Worm (Caenorhabditis elegans) whole organism, L4 larva: ENCODE results near the gene C04H4.1.

Source experiments
- D1046.2 ChIP-seq: fragments of 200-800 bp; sonication (Bioruptor generic); IDR thresholded peaks from 2 replicates; pipeline ENCODE4 v1.3.6; 2022; ENCODE audit warnings: missing genetic modification characterization, missing compliant biosample characterization
- F26F4.8 ChIP-seq: fragments of 200-800 bp; sonication (Bioruptor generic); conservative IDR thresholded peaks from 2 replicates; pipeline ENCODE4 v1.3.6; 2022; ENCODE audit warnings: missing genetic modification characterization, missing compliant biosample characterization
- F37D6.2 ChIP-seq: sonication (generic microtip); optimal IDR thresholded peaks from 2 replicates; lab custom pipeline; 2016; ENCODE audit warnings: mild to moderate bottlenecking, missing genetic modification characterization, missing compliant biosample characterization
- F49E8.2 ChIP-seq: sonication (generic microtip); optimal IDR thresholded peaks from 2 replicates; lab custom pipeline; 2016; ENCODE audit warnings: missing compliant biosample characterization, mild to moderate bottlenecking, missing genetic modification characterization, borderline replicate concordance
- T20F7.1 ChIP-seq: fragments of 200-800 bp; sonication (Bioruptor generic); optimal IDR thresholded peaks from 2 replicates; lab custom pipeline; 2018; ENCODE audit warnings: mild to moderate bottlenecking, missing genetic modification characterization, missing compliant biosample characterization
- Y105C5A.15 ChIP-seq: fragments of 200-800 bp; sonication (Bioruptor generic); IDR thresholded peaks from 2 replicates; pipeline ENCODE4 v1.3.6; 2022; ENCODE audit warnings: missing genetic modification characterization, missing compliant biosample characterization
- Y48G9A.11 ChIP-seq: fragments of 200-800 bp; sonication (Bioruptor generic); IDR thresholded peaks from 2 replicates; pipeline ENCODE4 v1.3.6; 2022; ENCODE audit warnings: missing genetic modification reagents, missing genetic modification characterization, missing compliant biosample characterization
- Y5F2A.4 ChIP-seq: fragments of 200-800 bp; sonication (Bioruptor generic); optimal IDR thresholded peaks from 2 replicates; lab custom pipeline; 2018; ENCODE audit warnings: mild to moderate bottlenecking, missing genetic modification characterization, missing compliant biosample characterization
- Y75B8A.6 ChIP-seq: fragments of 200-800 bp; sonication (Bioruptor generic); IDR thresholded peaks from 2 replicates; pipeline ENCODE4 v1.3.6; 2022; ENCODE audit warnings: missing genetic modification reagents, missing genetic modification characterization, missing compliant biosample characterization
- aha-1 ChIP-seq: fragments of 150-350 bp; peaks from one replicate; lab custom pipeline; 2014; ENCODE audit warnings: missing biosample characterization, missing genetic modification characterization
- aly-2 ChIP-seq: sonication (generic microtip); optimal IDR thresholded peaks from 2 replicates; lab custom pipeline; 2018; ENCODE audit warnings: missing biosample characterization, missing genetic modification characterization
- ama-1 ChIP-seq: fragments of 150-350 bp; optimal IDR thresholded peaks from 2 replicates; lab custom pipeline; 2014; ENCODE audit warnings: inconsistent platforms, mixed read lengths
- arid-1 ChIP-seq: fragments of 200-800 bp; sonication (Bioruptor generic); conservative IDR thresholded peaks from 2 replicates; pipeline ENCODE4 v1.3.6; 2022; ENCODE audit warnings: missing genetic modification reagents, missing genetic modification characterization, missing compliant biosample characterization
- ceh-32 ChIP-seq: sonication (generic microtip); optimal IDR thresholded peaks from 2 replicates; lab custom pipeline; 2016; ENCODE audit warnings: mild to moderate bottlenecking, missing genetic modification characterization, missing compliant biosample characterization; ENCODE audit not compliant: poor library complexity
- ceh-82 ChIP-seq: sonication (generic microtip); optimal IDR thresholded peaks from 2 replicates; lab custom pipeline; 2017; ENCODE audit warnings: missing biosample characterization, missing genetic modification characterization
- ces-1 ChIP-seq: fragments of 150-350 bp; sonication (generic microtip); optimal IDR thresholded peaks from 4 replicates; lab custom pipeline; 2014; ENCODE audit warnings: missing biosample characterization, missing genetic modification reagents, missing genetic modification characterization
- ctbp-1 ChIP-seq: fragments of 200-800 bp; sonication (Bioruptor generic); IDR thresholded peaks from 2 replicates; pipeline ENCODE4 v1.3.6; 2022; ENCODE audit warnings: missing genetic modification reagents, missing genetic modification characterization, missing compliant biosample characterization
- daf-19 ChIP-seq: fragments of 200-800 bp; sonication (Bioruptor generic); conservative IDR thresholded peaks from 2 replicates; pipeline ENCODE4 v1.3.6; 2022; ENCODE audit warnings: missing genetic modification characterization, missing compliant biosample characterization
- daf-8 ChIP-seq: fragments of 200-800 bp; sonication (Bioruptor generic); IDR thresholded peaks from 2 replicates; pipeline ENCODE4 v1.3.6; 2022; ENCODE audit warnings: missing genetic modification characterization, missing compliant biosample characterization
- dmd-6 ChIP-seq: fragments of 200-800 bp; sonication (Bioruptor generic); IDR thresholded peaks from 2 replicates; pipeline ENCODE4 v1.3.6; 2022; ENCODE audit warnings: missing genetic modification reagents, missing genetic modification characterization, missing compliant biosample characterization
- dmd-8 ChIP-seq: fragments of 200-800 bp; sonication (Bioruptor generic); IDR thresholded peaks from 2 replicates; pipeline ENCODE4 v1.3.6; 2022; ENCODE audit warnings: missing genetic modification characterization, missing compliant biosample characterization
- dve-1 ChIP-seq: sonication (generic microtip); optimal IDR thresholded peaks from 2 replicates; lab custom pipeline; 2017; ENCODE audit warnings: antibody characterized with exemption, mild to moderate bottlenecking, missing genetic modification characterization, missing compliant biosample characterization; ENCODE audit not compliant: insufficient read depth
- fkh-10 ChIP-seq: fragments of 150-350 bp; optimal IDR thresholded peaks from 2 replicates; lab custom pipeline; 2014; ENCODE audit warnings: missing biosample characterization, missing genetic modification reagents, missing genetic modification characterization
- gei-8 ChIP-seq: fragments of 200-800 bp; sonication (Bioruptor generic); optimal IDR thresholded peaks from 2 replicates; lab custom pipeline; 2018; ENCODE audit warnings: mild to moderate bottlenecking, missing genetic modification characterization, missing compliant biosample characterization
- hif-1 ChIP-seq, 2 experiments: sonication (generic microtip); optimal IDR thresholded peaks; 2 replicates each; lab custom pipeline; 2016 to 2017; ENCODE audit warnings: missing compliant biosample characterization in 2 of 2, missing genetic modification characterization in 2 of 2, missing genetic modification reagents in 2 of 2, missing genotype in 2 of 2, mild to moderate bottlenecking in 1 of 2
- hlh-11 ChIP-seq: fragments of 200-800 bp; sonication (Bioruptor generic); optimal IDR thresholded peaks from 2 replicates; lab custom pipeline; 2018; ENCODE audit warnings: mild to moderate bottlenecking, missing genetic modification characterization, missing compliant biosample characterization
- jun-1 ChIP-seq: fragments of 150-350 bp; optimal IDR thresholded peaks from 2 replicates; lab custom pipeline; 2014; ENCODE audit warnings: missing biosample characterization, missing genetic modification reagents, missing genetic modification characterization
- lin-13 ChIP-seq: fragments of 150-350 bp; optimal IDR thresholded peaks from 2 replicates; lab custom pipeline; 2014; ENCODE audit warnings: missing biosample characterization, missing genetic modification reagents, missing genetic modification characterization
- lin-29 ChIP-seq: fragments of 200-800 bp; sonication (Bioruptor generic); IDR thresholded peaks from 2 replicates; pipeline ENCODE4 v1.3.6; 2022; ENCODE audit warnings: missing genetic modification reagents, missing genetic modification characterization, missing compliant biosample characterization
- lin-38 ChIP-seq: fragments of 200-800 bp; sonication (Bioruptor generic); IDR thresholded peaks from 2 replicates; pipeline ENCODE4 v1.3.6; 2022; ENCODE audit warnings: missing genetic modification reagents, missing genetic modification characterization, missing compliant biosample characterization
- lin-39 ChIP-seq: fragments of 150-350 bp; optimal IDR thresholded peaks from 2 replicates; lab custom pipeline; 2014; ENCODE audit warnings: missing biosample characterization, missing genetic modification reagents, missing genetic modification characterization
- lir-3 ChIP-seq: sonication (generic microtip); optimal IDR thresholded peaks from 2 replicates; lab custom pipeline; 2016; ENCODE audit warnings: mild to moderate bottlenecking, missing genetic modification characterization, missing compliant biosample characterization
- madf-9 ChIP-seq: fragments of 200-800 bp; sonication (Bioruptor generic); conservative IDR thresholded peaks from 2 replicates; pipeline ENCODE4 v1.3.6; 2022; ENCODE audit warnings: missing genetic modification reagents, missing genetic modification characterization, missing compliant biosample characterization
- mdl-1 ChIP-seq, 2 experiments: fragments of 150-350 bp in 1 of 2; sonication (generic microtip) in 1 of 2; optimal IDR thresholded peaks; 2 replicates each; lab custom pipeline; 2014 to 2017; ENCODE audit warnings: missing biosample characterization in 2 of 2, missing genetic modification characterization in 2 of 2
- mxl-2 ChIP-seq: fragments of 200-800 bp; sonication (Bioruptor generic); conservative IDR thresholded peaks from 2 replicates; pipeline ENCODE4 v1.3.6; 2022; ENCODE audit warnings: missing genetic modification reagents, missing genetic modification characterization, missing compliant biosample characterization
- nhr-10 ChIP-seq: fragments of 150-350 bp; optimal IDR thresholded peaks from 2 replicates; lab custom pipeline; 2014; ENCODE audit warnings: missing biosample characterization, missing genetic modification characterization
- nhr-102 ChIP-seq: sonication (generic microtip); optimal IDR thresholded peaks from 2 replicates; lab custom pipeline; 2016; ENCODE audit warnings: mild to moderate bottlenecking, missing genetic modification characterization, moderate library complexity, missing compliant biosample characterization
- nhr-237 ChIP-seq: sonication (generic microtip); optimal IDR thresholded peaks from 2 replicates; lab custom pipeline; 2017; ENCODE audit warnings: missing biosample characterization, missing genetic modification characterization
- nhr-76 ChIP-seq: fragments of 150-350 bp; optimal IDR thresholded peaks from 2 replicates; lab custom pipeline; 2014; ENCODE audit warnings: missing biosample characterization, missing genetic modification characterization
- nhr-77 ChIP-seq: fragments of 150-350 bp; optimal IDR thresholded peaks from 2 replicates; lab custom pipeline; 2014; ENCODE audit warnings: missing biosample characterization, missing genetic modification characterization
- spr-1 ChIP-seq: sonication (generic microtip); optimal IDR thresholded peaks from 2 replicates; lab custom pipeline; 2016; ENCODE audit warnings: mild to moderate bottlenecking, missing genetic modification characterization, missing compliant biosample characterization
- spr-3 ChIP-seq: fragments of 200-800 bp; sonication (Bioruptor generic); optimal IDR thresholded peaks from 2 replicates; lab custom pipeline; 2018; ENCODE audit warnings: mild to moderate bottlenecking, missing genetic modification characterization, missing compliant biosample characterization
- tra-1 ChIP-seq: fragments of 200-800 bp; sonication (Bioruptor generic); IDR thresholded peaks from 2 replicates; pipeline ENCODE4 v1.3.6; 2022; ENCODE audit warnings: missing genetic modification reagents, missing genetic modification characterization, missing compliant biosample characterization
- unc-130 ChIP-seq: sonication (generic microtip); optimal IDR thresholded peaks from 2 replicates; lab custom pipeline; 2016; ENCODE audit warnings: missing genetic modification reagents, missing genetic modification characterization, missing compliant biosample characterization
- unc-39 ChIP-seq: sonication (generic microtip); optimal IDR thresholded peaks from 2 replicates; lab custom pipeline; 2017; ENCODE audit warnings: missing biosample characterization, missing genetic modification characterization
- unc-62 ChIP-seq, 3 experiments: fragments of 150-350 bp in 1 of 3; sonication (generic microtip); optimal IDR thresholded peaks in 2 of 3; peaks in 1 of 3; 1 replicate in 1 of 3; 2 replicates in 2 of 3; lab custom pipeline; 2014 to 2017; ENCODE audit warnings: missing biosample characterization in 3 of 3, missing genetic modification characterization in 3 of 3, missing genetic modification reagents in 3 of 3, missing genotype in 1 of 3
- zag-1 ChIP-seq: fragments of 150-350 bp; optimal IDR thresholded peaks from 2 replicates; lab custom pipeline; 2014; ENCODE audit warnings: missing biosample characterization, missing genetic modification characterization
- zfp-3 ChIP-seq: fragments of 200-800 bp; sonication (Bioruptor generic); conservative IDR thresholded peaks from 2 replicates; pipeline ENCODE4 v1.3.6; 2022; ENCODE audit warnings: missing genetic modification reagents, missing genetic modification characterization, missing compliant biosample characterization
- zip-2 ChIP-seq: fragments of 150-350 bp; optimal IDR thresholded peaks from 2 replicates; lab custom pipeline; 2014; ENCODE audit warnings: missing biosample characterization, missing genetic modification characterization

Gene C04H4.1

DNA sequence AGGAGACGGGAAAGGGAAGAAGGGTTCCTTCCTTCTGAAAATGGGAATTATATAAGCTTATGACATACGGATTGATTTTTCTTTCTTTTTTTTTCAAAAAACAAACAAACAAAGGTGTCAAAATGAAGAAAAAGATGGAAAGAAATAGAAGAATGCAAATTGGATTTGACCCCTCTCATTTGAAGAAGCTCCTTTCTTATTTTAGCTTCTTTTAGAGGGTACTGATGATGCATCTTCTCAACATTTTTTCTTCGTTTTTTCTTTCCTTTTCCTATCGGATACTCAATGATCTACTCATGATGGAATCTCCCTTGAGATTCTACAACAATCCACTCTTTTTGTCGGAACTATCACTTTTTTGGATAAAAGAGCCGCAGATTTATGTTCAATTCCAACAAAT lies 31.5 kb downstream of the C04H4.1 start:
- TF ChIP-seq aha-1 (tag; lab: Kevin White, UChicago) (peak; percentile 2), F49E8.2 (tag; lab: Kevin White, UChicago) (no peak), spr-3 (no peak), daf-19 (GFP tag; lab: Robert Waterston, UW) (no peak), nhr-76 (tag; lab: Kevin White, UChicago) (no peak), ceh-32 (no peak), dmd-8 (GFP tag; lab: Robert Waterston, UW) (no peak), fkh-10 (GFP tag; lab: Kevin White, UChicago) (peak; percentile 79), ctbp-1 (GFP tag; lab: Robert Waterston, UW) (no peak), unc-62 (GFP tag; optimal IDR thresholded peaks at IDR 0.05 in 1 of 2; lab: Kevin White, UChicago) (no peak), unc-62 (tag; optimal IDR thresholded peaks at IDR 0.05; lab: Kevin White, UChicago) (no peak), zip-2 (no peak), madf-9 (GFP tag; lab: Robert Waterston, UW) (no peak), gei-8 (GFP tag; lab: Kevin White, UChicago) (no peak), lin-38 (GFP tag; lab: Robert Waterston, UW) (no peak), nhr-237 (tag; lab: Kevin White, UChicago) (no peak), zag-1 (tag; lab: Kevin White, UChicago) (no peak), D1046.2 (GFP tag; lab: Robert Waterston, UW) (no peak), ces-1 (GFP tag; lab: Kevin White, UChicago) (peak; percentile 37), Y105C5A.15 (GFP tag; lab: Robert Waterston, UW) (no peak), nhr-77 (tag; lab: Kevin White, UChicago) (no peak)

- TF ChIP-seq unc-62 (GFP tag; optimal IDR thresholded peaks at IDR 0.05 in 1 of 2; lab: Kevin White, UChicago) = no peak
- no peak for TF ChIP-seq unc-62 (tag; optimal IDR thresholded peaks at IDR 0.05; lab: Kevin White, UChicago)
- TF ChIP-seq Y75B8A.6 = no peak
- no peak for TF ChIP-seq nhr-10 (tag; lab: Kevin White, UChicago)
- TF ChIP-seq F26F4.8 = no peak
- TF ChIP-seq ama-1 = no peak
- TF ChIP-seq arid-1 (GFP tag; lab: Robert Waterston, UW) = no peak
- no peak for TF ChIP-seq dve-1 (tag; lab: Kevin White, UChicago)
- no peak for TF ChIP-seq dmd-6
- no peak for TF ChIP-seq mdl-1 (tag; optimal IDR thresholded peaks at IDR 0.05; lab: Kevin White, UChicago)
- no peak for TF ChIP-seq lin-29
- no peak for TF ChIP-seq zfp-3 (GFP tag; lab: Robert Waterston, UW)
- TF ChIP-seq zag-1 (tag; lab: Kevin White, UChicago) = no peak
- no peak for TF ChIP-seq lin-39
- TF ChIP-seq Y5F2A.4 (GFP tag; lab: Kevin White, UChicago) = no peak
- TF ChIP-seq spr-1 = no peak
- TF ChIP-seq ctbp-1 (GFP tag; lab: Robert Waterston, UW) = no peak
Observed at ce11 chrII:7991279-7991678, 32.6 kb downstream of the C04H4.1 start.

- TF ChIP-seq spr-3 (no peak), unc-39 (tag; lab: Kevin White, UChicago) (no peak), ces-1 (GFP tag; lab: Kevin White, UChicago) (no peak), ceh-82 (tag; lab: Kevin White, UChicago) (no peak), unc-130 (GFP tag; lab: Kevin White, UChicago) (no peak), lin-13 (GFP tag; lab: Kevin White, UChicago) (no peak), ceh-32 (no peak), T20F7.1 (no peak), daf-8 (no peak), Y5F2A.4 (GFP tag; lab: Kevin White, UChicago) (no peak), hif-1 (tag; optimal IDR thresholded peaks at IDR 0.05; lab: Kevin White, UChicago) (no peak), jun-1 (tag; lab: Kevin White, UChicago) (no peak), nhr-102 (no peak), mxl-2 (no peak), hlh-11 (tag; lab: Kevin White, UChicago) (peak; percentile 81), ctbp-1 (GFP tag; lab: Robert Waterston, UW) (no peak), aly-2 (tag; lab: Kevin White, UChicago) (no peak), F37D6.2 (tag; lab: Kevin White, UChicago) (no peak), lir-3 (tag; lab: Kevin White, UChicago) (no peak), arid-1 (GFP tag; lab: Robert Waterston, UW) (no peak), tra-1 (GFP tag; lab: Robert Waterston, UW) (0 out of 2 replicates have a peak, but pooled peaks have one; percentile 33), lin-29 (no peak), Y48G9A.11 (GFP tag; lab: Robert Waterston, UW) (no peak)
Observed at ce11 chrII:8001428-8001827, 42.8 kb downstream of the C04H4.1 start.
